Worm (Caenorhabditis elegans) whole organism, L1 larva: ENCODE results near the gene gba-4.

Source experiments
- C04F5.9 ChIP-seq: sonication (generic microtip); optimal IDR thresholded peaks from 2 replicates; lab custom pipeline; 2016; ENCODE audit warnings: missing genetic modification characterization, missing compliant biosample characterization
- Y116A8C.19 ChIP-seq: sonication (generic microtip); optimal IDR thresholded peaks from 2 replicates; lab custom pipeline; 2016; ENCODE audit warnings: missing compliant biosample characterization, missing genetic modification characterization, borderline replicate concordance
- alr-1 ChIP-seq: fragments of 200-800 bp; sonication (Bioruptor generic); optimal IDR thresholded peaks from 2 replicates; lab custom pipeline; 2018; ENCODE audit warnings: borderline replicate concordance, mild to moderate bottlenecking, missing genetic modification characterization, missing compliant biosample characterization
- ama-1 ChIP-seq: fragments of 150-350 bp; optimal IDR thresholded peaks from 2 replicates; lab custom pipeline; 2014
- ceh-63 ChIP-seq: fragments of 200-800 bp; sonication (Bioruptor generic); optimal IDR thresholded peaks from 2 replicates; lab custom pipeline; 2018; ENCODE audit warnings: mild to moderate bottlenecking, missing genetic modification characterization, missing compliant biosample characterization
- ceh-8 ChIP-seq: fragments of 200-800 bp; sonication (Bioruptor generic); optimal IDR thresholded peaks from 2 replicates; lab custom pipeline; 2018; ENCODE audit warnings: mild to moderate bottlenecking, missing genetic modification characterization, moderate library complexity, missing compliant biosample characterization
- ceh-88 ChIP-seq: fragments of 200-800 bp; sonication (Bioruptor generic); IDR thresholded peaks from 2 replicates; pipeline ENCODE4 v1.3.6; 2022; ENCODE audit warnings: missing genetic modification characterization, missing compliant biosample characterization
- ceh-90 ChIP-seq: sonication (generic microtip); optimal IDR thresholded peaks from 2 replicates; lab custom pipeline; 2016; ENCODE audit warnings: missing genetic modification characterization, missing compliant biosample characterization
- efl-1 ChIP-seq, 4 experiments: fragments of 150-350 bp; optimal IDR thresholded peaks in 3 of 4; peaks in 1 of 4; 1 replicate in 1 of 4; 2 replicates in 3 of 4; lab custom pipeline; 2014; ENCODE audit warnings: missing biosample characterization in 2 of 4, missing genetic modification characterization in 2 of 4, missing genetic modification reagents in 2 of 4
- elt-2 ChIP-seq: sonication (generic microtip); optimal IDR thresholded peaks from 2 replicates; lab custom pipeline; 2016; ENCODE audit warnings: missing genetic modification characterization, mild to moderate bottlenecking, inconsistent platforms, missing compliant biosample characterization, missing genetic modification reagents
- elt-3 ChIP-seq, 6 experiments: fragments of 150-350 bp in 1 of 6; sonication (generic microtip); optimal IDR thresholded peaks; 2 replicates each; lab custom pipeline; 2017 to 2018; ENCODE audit warnings: missing biosample characterization in 6 of 6, missing genetic modification characterization in 6 of 6, inconsistent platforms in 1 of 6
- ets-5 ChIP-seq: fragments of 200-800 bp; sonication (Bioruptor generic); IDR thresholded peaks from 2 replicates; pipeline ENCODE4 v1.3.6; 2022; ENCODE audit warnings: missing genetic modification characterization, missing compliant biosample characterization
- fkh-10 ChIP-seq: sonication (generic microtip); optimal IDR thresholded peaks from 2 replicates; lab custom pipeline; 2017; ENCODE audit warnings: missing biosample characterization, missing genetic modification reagents, missing genetic modification characterization
- fkh-4 ChIP-seq: sonication (generic microtip); optimal IDR thresholded peaks from 2 replicates; lab custom pipeline; 2016; ENCODE audit warnings: missing compliant biosample characterization, missing genetic modification characterization, borderline replicate concordance
- fos-1 ChIP-seq: fragments of 150-350 bp; optimal IDR thresholded peaks from 2 replicates; lab custom pipeline; 2014; ENCODE audit warnings: missing biosample characterization, missing genetic modification characterization
- hlh-17 ChIP-seq: fragments of 200-800 bp; sonication (Bioruptor generic); optimal IDR thresholded peaks from 2 replicates; lab custom pipeline; 2018; ENCODE audit warnings: missing genetic modification characterization, mild to moderate bottlenecking, missing compliant biosample characterization, moderate library complexity, borderline replicate concordance
- hlh-4 ChIP-seq: sonication (generic microtip); optimal IDR thresholded peaks from 2 replicates; lab custom pipeline; 2016; ENCODE audit warnings: mild to moderate bottlenecking, missing genetic modification characterization, missing compliant biosample characterization
- isw-1 ChIP-seq: fragments of 200-800 bp; sonication (Bioruptor generic); IDR thresholded peaks from 2 replicates; pipeline ENCODE4 v1.3.6; 2022; ENCODE audit warnings: missing genetic modification characterization, missing compliant biosample characterization
- lin-13 ChIP-seq: fragments of 150-350 bp; optimal IDR thresholded peaks from 2 replicates; lab custom pipeline; 2014; ENCODE audit warnings: missing biosample characterization, missing genetic modification reagents, missing genetic modification characterization
- lsy-2 ChIP-seq, 2 experiments: fragments of 150-350 bp; optimal IDR thresholded peaks; 2 replicates each; lab custom pipeline; 2014; ENCODE audit warnings: missing biosample characterization in 2 of 2, missing genetic modification characterization in 2 of 2
- mdl-1 ChIP-seq, 2 experiments: fragments of 150-350 bp; optimal IDR thresholded peaks; 2 replicates each; lab custom pipeline; 2014 to 2017; ENCODE audit warnings: missing biosample characterization in 2 of 2, missing genetic modification characterization in 2 of 2, inconsistent platforms in 1 of 2
- nhr-12 ChIP-seq: sonication (generic microtip); optimal IDR thresholded peaks from 2 replicates; lab custom pipeline; 2017; ENCODE audit warnings: missing biosample characterization, missing genetic modification characterization
- nhr-71 ChIP-seq: sonication (generic microtip); optimal IDR thresholded peaks from 2 replicates; lab custom pipeline; 2016; ENCODE audit warnings: mild to moderate bottlenecking, missing genetic modification characterization, moderate library complexity, missing compliant biosample characterization
- pag-3 ChIP-seq: sonication (generic microtip); optimal IDR thresholded peaks from 2 replicates; lab custom pipeline; 2017; ENCODE audit warnings: missing genetic modification characterization, mild to moderate bottlenecking, missing compliant biosample characterization, antibody characterized with exemption, borderline replicate concordance; ENCODE audit not compliant: insufficient read depth
- pax-3 ChIP-seq: fragments of 200-800 bp; sonication (Bioruptor generic); optimal IDR thresholded peaks from 2 replicates; lab custom pipeline; 2018; ENCODE audit warnings: mild to moderate bottlenecking, missing genetic modification characterization, moderate library complexity, missing compliant biosample characterization
- pqm-1 ChIP-seq: sonication (generic microtip); optimal IDR thresholded peaks from 3 replicates; lab custom pipeline; 2017; ENCODE audit warnings: missing biosample characterization, missing genetic modification characterization
- sup-37 ChIP-seq: fragments of 200-800 bp; sonication (Bioruptor generic); optimal IDR thresholded peaks from 2 replicates; lab custom pipeline; 2018; ENCODE audit warnings: mild to moderate bottlenecking, missing genetic modification characterization, missing compliant biosample characterization
- unc-30 ChIP-seq: sonication (generic microtip); optimal IDR thresholded peaks from 2 replicates; lab custom pipeline; 2017; ENCODE audit warnings: missing biosample characterization, missing genetic modification characterization
- unc-62 ChIP-seq: fragments of 150-350 bp; optimal IDR thresholded peaks from 2 replicates; lab custom pipeline; 2014; ENCODE audit warnings: missing biosample characterization, missing genetic modification reagents, missing genetic modification characterization
- unc-98 ChIP-seq: fragments of 200-800 bp; sonication (Bioruptor generic); IDR thresholded peaks from 2 replicates; pipeline ENCODE4 v1.3.6; 2022; ENCODE audit warnings: missing genetic modification characterization, missing compliant biosample characterization
- zag-1 ChIP-seq: fragments of 150-350 bp; optimal IDR thresholded peaks from 2 replicates; lab custom pipeline; 2014; ENCODE audit warnings: missing biosample characterization, missing genetic modification characterization
- zip-4 ChIP-seq: fragments of 200-800 bp; sonication (Bioruptor generic); optimal IDR thresholded peaks from 2 replicates; lab custom pipeline; 2018; ENCODE audit warnings: mild to moderate bottlenecking, missing genetic modification characterization, moderate library complexity, missing compliant biosample characterization
- ztf-11 ChIP-seq, 2 experiments: sonication (generic microtip); optimal IDR thresholded peaks; 2 replicates each; lab custom pipeline; 2016 to 2017; ENCODE audit warnings: missing genetic modification characterization in 2 of 2, missing biosample characterization in 1 of 2, missing compliant biosample characterization in 1 of 2

gba-4 gene

ce11 chrIV:5385020-5385419 is 34.3 kb upstream of the gba-4 start, which contains the start of gene F41H10.12:
TSS of gene F41H10.12 (plus strand) at chrIV:5385320.
- no peak for TF ChIP-seq ceh-63 (GFP tag; lab: Kevin White, UChicago)

- TF ChIP-seq lin-13 (GFP tag; lab: Kevin White, UChicago) (no peak), ama-1 (lab: Kevin White, UChicago) (no peak), C04F5.9 (no peak), lsy-2 (tag; optimal IDR thresholded peaks at IDR 0.05; lab: Kevin White, UChicago) (no peak), Y116A8C.19 (tag; lab: Kevin White, UChicago) (no peak), fos-1 (no peak), nhr-71 (tag; lab: Kevin White, UChicago) (no peak), ceh-90 (no peak), ceh-8 (no peak), alr-1 (tag; lab: Kevin White, UChicago) (no peak), ets-5 (GFP tag; lab: Robert Waterston, UW) (no peak), ztf-11 (tag; optimal IDR thresholded peaks at IDR 0.05; lab: Kevin White, UChicago) (no peak)
These were observed 31.9 kb upstream of the gba-4 start, which contains the start of gene F41H10.1 for ce11 chrIV:5382609-5383008. TSS of gene F41H10.1 (plus strand) at chrIV:5382909.

DNA sequence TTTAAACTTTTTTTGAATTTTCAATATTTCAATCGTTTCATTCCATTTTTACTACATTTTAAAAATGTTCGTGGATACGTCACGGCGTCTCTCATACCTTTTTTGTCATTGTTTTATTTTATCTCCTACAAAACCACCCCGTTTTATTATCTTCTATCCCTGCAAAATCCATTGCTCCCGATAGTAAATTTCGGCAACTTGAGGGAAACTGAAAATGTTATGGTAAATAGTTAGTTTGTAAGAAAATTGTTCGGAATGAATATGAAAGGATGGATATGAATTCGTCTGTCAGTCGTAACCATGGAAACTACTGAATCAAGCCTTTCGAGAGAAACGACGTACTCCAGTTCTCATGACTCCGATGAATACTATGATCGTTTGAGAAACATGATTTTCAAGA is 30.6 kb upstream of the gba-4 start, which contains the start of gene F41H10.2:
Gene F41H10.2 (plus strand): TSS at position 301 of the 400 bp plus-strand sequence.
- TF ChIP-seq ztf-11 (tag; optimal IDR thresholded peaks at IDR 0.05; lab: Kevin White, UChicago) (no peak), efl-1 (optimal IDR thresholded peaks at IDR 0.05; lab: Kevin White, UChicago) (no peak), efl-1 (GFP tag; optimal IDR thresholded peaks at IDR 0.05 in 1 of 2; lab: Kevin White, UChicago) (peak in 1 of 2 experiments; percentile 82)

DNA sequence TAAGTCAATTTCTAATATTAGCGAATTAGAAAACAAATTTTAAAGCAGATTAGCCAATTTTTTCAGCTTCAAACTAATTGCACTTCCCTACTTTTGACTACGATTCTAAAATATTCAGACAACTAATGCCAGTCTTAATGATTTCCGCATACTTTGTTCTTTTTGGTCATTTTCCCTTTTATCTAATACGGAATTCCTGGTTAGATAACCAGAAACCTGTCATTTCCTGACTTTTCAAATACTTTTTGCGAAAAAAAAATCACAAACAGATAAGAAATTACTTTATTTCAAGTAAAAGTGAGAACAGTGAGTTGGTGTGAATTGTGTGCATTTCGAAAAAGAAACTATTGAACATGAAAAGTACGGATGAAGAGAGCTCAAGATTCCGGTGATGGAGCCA is 29.4 kb upstream of the gba-4 start:
- peak; percentile 61 for TF ChIP-seq elt-2 (tag; lab: Kevin White, UChicago)
- TF ChIP-seq pag-3, result no peak
- no peak for TF ChIP-seq zip-4 (GFP tag; lab: Kevin White, UChicago)
- no peak for TF ChIP-seq unc-30

DNA sequence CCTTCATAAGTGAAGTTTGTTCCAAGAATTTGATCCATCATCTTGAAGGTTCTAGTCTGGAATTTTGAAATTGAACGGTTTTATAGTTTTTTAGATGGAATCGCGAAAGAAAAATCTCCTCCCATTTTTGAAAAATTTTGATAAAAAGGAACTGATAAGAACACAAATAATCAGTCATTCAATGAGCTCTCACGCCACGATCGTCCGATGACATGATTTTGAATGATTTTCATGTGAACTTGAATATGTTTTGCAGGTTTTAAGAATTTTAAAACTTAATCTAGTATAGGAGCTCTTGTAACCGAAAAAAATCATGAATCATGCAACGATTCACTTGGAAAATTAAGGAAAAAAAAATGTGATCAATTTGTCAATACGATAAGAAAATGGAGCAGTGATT is 26.4 kb upstream of the gba-4 start, which contains the start of gene elo-5:
Gene elo-5 (minus strand): TSS at position 56 of the 400 bp plus-strand sequence.
- TF ChIP-seq elt-3 (tag; optimal IDR thresholded peaks at IDR 0.05; lab: Kevin White, UChicago) (no peak), elt-2 (tag; lab: Kevin White, UChicago) (peak; percentile 55)

DNA sequence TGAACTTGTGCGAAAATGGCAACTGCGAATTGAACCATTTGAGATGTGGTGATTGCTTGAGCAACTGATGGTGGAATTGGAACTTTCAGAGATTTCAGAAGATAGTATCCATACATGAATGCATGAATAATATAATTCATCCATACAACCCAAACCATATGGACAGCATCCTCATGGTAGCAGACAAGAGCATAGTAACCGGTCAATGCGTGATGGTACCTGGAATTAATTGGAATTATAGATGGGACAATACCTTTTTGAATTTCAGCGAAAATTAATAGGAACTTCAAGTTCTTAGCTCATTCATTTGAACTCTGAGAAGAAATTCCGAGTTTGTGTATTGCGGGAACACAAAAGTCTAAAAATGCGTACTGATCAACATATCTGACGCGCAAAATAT is 24.2 kb upstream of the gba-4 start:
- TF ChIP-seq unc-98 (GFP tag; lab: Robert Waterston, UW), result no peak
- TF ChIP-seq hlh-17 (GFP tag; lab: Kevin White, UChicago), result no peak
- no peak for TF ChIP-seq C04F5.9
- no peak for TF ChIP-seq mdl-1 (tag; optimal IDR thresholded peaks at IDR 0.05; lab: Kevin White, UChicago)
- no peak for TF ChIP-seq isw-1
- no peak for TF ChIP-seq fkh-10 (GFP tag; lab: Kevin White, UChicago)
- TF ChIP-seq pax-3 (tag; lab: Kevin White, UChicago), result no peak
- TF ChIP-seq sup-37 (GFP tag; lab: Kevin White, UChicago), result no peak
- no peak for TF ChIP-seq zag-1 (tag; lab: Kevin White, UChicago)
- no peak for TF ChIP-seq unc-62 (GFP tag; lab: Kevin White, UChicago)
- TF ChIP-seq ets-5 (GFP tag; lab: Robert Waterston, UW), result no peak
- no peak for TF ChIP-seq hlh-4 (tag; lab: Kevin White, UChicago)
- TF ChIP-seq nhr-12 (tag; lab: Kevin White, UChicago), result no peak
- no peak for TF ChIP-seq ceh-88 (GFP tag; lab: Robert Waterston, UW)
- no peak for TF ChIP-seq pag-3
- TF ChIP-seq ztf-11 (tag; optimal IDR thresholded peaks at IDR 0.05; lab: Kevin White, UChicago), result no peak
- no peak for TF ChIP-seq fkh-4 (tag; lab: Kevin White, UChicago)
- no peak for TF ChIP-seq pqm-1 (tag; lab: Kevin White, UChicago)
